Worm (Caenorhabditis elegans) whole organism, mixed stage, embryonic: ENCODE data around the gene scrm-8.

Experiments used
- M03D4.4 ChIP-seq: sonication (generic microtip); optimal IDR thresholded peaks from 2 replicates; lab custom pipeline; 2017; ENCODE audit warnings: mild to moderate bottlenecking, missing genetic modification characterization, missing compliant biosample characterization
- ces-1 ChIP-seq: fragments of 150-350 bp; optimal IDR thresholded peaks from 2 replicates; lab custom pipeline; 2014; ENCODE audit warnings: missing biosample characterization, missing genetic modification reagents, missing genetic modification characterization
- cnd-1 ChIP-seq: fragments of 200-800 bp; sonication (Bioruptor generic); optimal IDR thresholded peaks from 2 replicates; lab custom pipeline; 2018; ENCODE audit warnings: mild to moderate bottlenecking, missing genetic modification characterization, missing compliant biosample characterization
- elt-1 ChIP-seq: sonication (generic microtip); optimal IDR thresholded peaks from 2 replicates; lab custom pipeline; 2017; ENCODE audit warnings: missing genetic modification characterization, mild to moderate bottlenecking, missing compliant biosample characterization, antibody characterized with exemption, moderate library complexity, borderline replicate concordance; ENCODE audit not compliant: insufficient read depth
- elt-3 ChIP-seq: fragments of 150-350 bp; optimal IDR thresholded peaks from 2 replicates; lab custom pipeline; 2014; ENCODE audit warnings: missing biosample characterization, missing genetic modification characterization
- nhr-12 ChIP-seq: fragments of 150-350 bp; optimal IDR thresholded peaks from 2 replicates; lab custom pipeline; 2014; ENCODE audit warnings: missing biosample characterization, missing genetic modification characterization
- nhr-237 ChIP-seq: fragments of 150-350 bp; optimal IDR thresholded peaks from 2 replicates; lab custom pipeline; 2014; ENCODE audit warnings: missing biosample characterization, missing genetic modification characterization
- nhr-28 ChIP-seq: fragments of 150-350 bp; optimal IDR thresholded peaks from 2 replicates; lab custom pipeline; 2014; ENCODE audit warnings: missing biosample characterization, missing genetic modification characterization
- pha-4 ChIP-seq: fragments of 150-350 bp; optimal IDR thresholded peaks from 2 replicates; lab custom pipeline; 2018; ENCODE audit warnings: missing biosample characterization, missing genetic modification reagents, missing genetic modification characterization
- snpc-4 ChIP-seq: fragments of 150-350 bp; optimal IDR thresholded peaks from 2 replicates; lab custom pipeline; 2014; ENCODE audit warnings: missing biosample characterization, missing genetic modification characterization
- sptf-1 ChIP-seq: sonication (generic microtip); optimal IDR thresholded peaks from 2 replicates; lab custom pipeline; 2017; ENCODE audit warnings: mild to moderate bottlenecking, missing genetic modification characterization, moderate library complexity, missing compliant biosample characterization
- tbx-8 ChIP-seq: fragments of 200-800 bp; sonication (Bioruptor generic); optimal IDR thresholded peaks from 2 replicates; lab custom pipeline; 2018; ENCODE audit warnings: mild to moderate bottlenecking, missing genetic modification characterization, moderate library complexity, missing compliant biosample characterization
- unc-39 ChIP-seq: fragments of 150-350 bp; optimal IDR thresholded peaks from 2 replicates; lab custom pipeline; 2014; ENCODE audit warnings: missing biosample characterization, missing genetic modification characterization
- unc-62 ChIP-seq: fragments of 150-350 bp; optimal IDR thresholded peaks from 2 replicates; lab custom pipeline; 2014; ENCODE audit warnings: missing biosample characterization, missing genetic modification reagents, missing genetic modification characterization

DNA sequence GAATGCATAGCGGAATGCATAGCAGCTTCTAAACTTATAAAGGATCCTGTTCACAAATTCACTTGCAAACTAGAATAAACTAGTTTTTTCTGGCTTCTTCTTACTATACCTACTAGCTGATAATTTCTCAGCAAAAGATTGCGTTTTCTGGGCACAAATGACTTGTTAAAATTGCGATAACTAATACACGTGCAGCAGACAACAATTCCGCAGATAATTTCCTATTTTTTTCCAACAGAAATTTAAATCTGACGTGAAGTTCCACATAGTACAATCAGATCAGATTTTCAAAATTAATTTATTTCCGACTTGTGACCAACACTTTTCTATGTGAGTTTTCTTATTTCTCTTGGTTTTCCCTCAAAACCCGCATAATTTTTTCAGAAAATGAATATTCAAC lies at the start of gene scrm-8:
- TF ChIP-seq M03D4.4 (no peak), nhr-28 (tag; lab: Kevin White, UChicago) (no peak), elt-3 (tag; lab: Kevin White, UChicago) (no peak), ces-1 (GFP tag; lab: Kevin White, UChicago) (no peak), unc-62 (no peak), elt-1 (tag; lab: Kevin White, UChicago) (no peak), nhr-12 (tag; lab: Kevin White, UChicago) (no peak), nhr-237 (tag; lab: Kevin White, UChicago) (no peak), pha-4 (tag; lab: Kevin White, UChicago) (no peak), unc-39 (tag; lab: Kevin White, UChicago) (no peak), cnd-1 (tag; lab: Kevin White, UChicago) (no peak), snpc-4 (tag; lab: Kevin White, UChicago) (no peak), sptf-1 (tag; lab: Kevin White, UChicago) (no peak), tbx-8 (GFP tag; lab: Kevin White, UChicago) (no peak)
